Fruit fly (Drosophila melanogaster): ENCODE results near the gene cona.

cona gene

DNA sequence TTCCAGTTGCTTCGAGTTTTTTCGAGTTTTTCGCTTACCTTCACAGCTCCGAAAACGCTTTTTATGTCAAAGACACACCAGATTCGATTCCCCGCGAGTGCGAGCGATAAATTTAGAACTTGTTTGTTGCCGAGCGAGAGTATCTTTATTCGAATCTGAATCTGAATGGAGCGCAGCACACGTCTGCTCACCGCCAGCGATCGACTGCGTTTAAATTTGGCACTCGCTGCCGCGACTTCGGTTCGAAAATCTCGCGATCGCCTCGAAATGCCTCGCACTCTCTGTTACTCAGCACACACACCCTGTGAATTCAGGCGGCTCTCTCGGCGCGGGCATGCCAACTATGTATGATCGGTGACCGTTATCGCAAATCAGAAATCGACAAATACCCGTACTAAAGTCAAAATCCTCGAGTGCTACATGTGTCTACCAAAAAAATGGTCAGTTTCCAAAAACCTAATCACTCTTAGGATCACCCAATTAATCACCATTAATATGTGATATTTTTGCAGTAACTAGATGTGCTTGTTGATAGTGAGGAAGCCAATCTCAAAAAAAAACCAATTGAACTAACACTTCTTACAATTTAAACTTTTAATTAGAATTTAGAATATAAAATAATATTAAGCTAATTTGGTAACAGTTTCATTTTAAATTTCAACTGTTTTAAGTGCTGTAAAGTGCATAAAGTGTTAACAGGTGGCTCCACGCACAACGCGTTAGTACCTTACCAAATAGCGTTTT lies 13.5 kb downstream of the cona start, which contains the start of gene Vha100-2 (continued):
- no peak for TF ChIP-seq Dad (GFP tag; optimal IDR thresholded peaks at IDR 0.05)
- TF ChIP-seq Trl (optimal IDR thresholded peaks at IDR 0.05): peak in 1 of 2 experiments; percentile 77
- TF ChIP-seq Trl (GFP tag; optimal IDR thresholded peaks at IDR 0.05): peak; percentile 4
- TF ChIP-seq CG10654 (GFP tag; optimal IDR thresholded peaks at IDR 0.05): no peak
- no peak for TF ChIP-seq C15 (GFP tag; IDR thresholded peaks at IDR 0.05)
- TF ChIP-seq zen2 (GFP tag; IDR thresholded peaks at IDR 0.05; ENCODE audit: partially characterized antibody): no peak
- TF ChIP-seq CG7786 (GFP tag; optimal IDR thresholded peaks at IDR 0.05): no peak
- TF ChIP-seq Dfd (GFP tag; optimal IDR thresholded peaks at IDR 0.05): no peak
- TF ChIP-seq abd-A (tag; optimal IDR thresholded peaks at IDR 0.05): peak; percentile 39
- no peak for TF ChIP-seq nerfin-1 (tag; optimal IDR thresholded peaks at IDR 0.05)
- TF ChIP-seq CG16815 (GFP tag; optimal IDR thresholded peaks at IDR 0.05): no peak
- no peak for TF ChIP-seq CkIIα-i1 (GFP tag; IDR thresholded peaks at IDR 0.05)
- peak; percentile 35 for TF ChIP-seq CG13424 (tag; optimal IDR thresholded peaks at IDR 0.05)
- TF ChIP-seq fd102C (GFP tag; optimal IDR thresholded peaks at IDR 0.05): no peak
- TF ChIP-seq CG34422 (GFP tag; IDR thresholded peaks at IDR 0.05): peak; percentile 42; the same call in 2 of the 3 replicates
- TF ChIP-seq caup (GFP tag; optimal IDR thresholded peaks at IDR 0.05; ENCODE audit: severe bottlenecking): peak; percentile 41
- no peak for TF ChIP-seq cato (GFP tag; optimal IDR thresholded peaks at IDR 0.05; ENCODE audit: borderline replicate concordance)
- peak; percentile 62 for TF ChIP-seq Ets97D (GFP tag; optimal IDR thresholded peaks at IDR 0.05)
- no peak for TF ChIP-seq CG10565 (GFP tag; optimal IDR thresholded peaks at IDR 0.05)
- TF ChIP-seq CG7745 (tag; optimal IDR thresholded peaks at IDR 0.05): no peak
- TF ChIP-seq sd (tag; optimal IDR thresholded peaks at IDR 0.05): peak; percentile 81
- TF ChIP-seq CG8359 (GFP tag; optimal IDR thresholded peaks at IDR 0.05; ENCODE audit: borderline replicate concordance): no peak
- TF ChIP-seq CG18599 (GFP tag; optimal IDR thresholded peaks at IDR 0.05): peak; percentile 38
- TF ChIP-seq Awh (GFP tag; IDR thresholded peaks at IDR 0.05): peak; percentile 49; the same call in 1 of the 2 replicates
- peak; percentile 14 for TF ChIP-seq corto (GFP tag; optimal IDR thresholded peaks at IDR 0.05)
- TF ChIP-seq dan (GFP tag; IDR thresholded peaks at IDR 0.05): no peak
- no peak for TF ChIP-seq nerfin-2 (GFP tag; IDR thresholded peaks at IDR 0.05; ENCODE audit: partially characterized antibody)
- no peak for TF ChIP-seq Oaz (GFP tag; IDR thresholded peaks at IDR 0.05)
- TF ChIP-seq CG16813 (GFP tag; IDR thresholded peaks at IDR 0.05; ENCODE audit: partially characterized antibody): no peak
- TF ChIP-seq CG7271 (tag; optimal IDR thresholded peaks at IDR 0.05): no peak
- peak; percentile 7; the same call in 1 of the 2 replicates for TF ChIP-seq CG13287 (GFP tag; IDR thresholded peaks at IDR 0.05; ENCODE audit: partially characterized antibody)
- no peak for TF ChIP-seq CG16863 (GFP tag; optimal IDR thresholded peaks at IDR 0.05)
- TF ChIP-seq unc-4 (GFP tag; IDR thresholded peaks at IDR 0.05; ENCODE audit: partially characterized antibody): no peak
- TF ChIP-seq CG17328 (GFP tag; IDR thresholded peaks at IDR 0.05): no peak
- no peak for TF ChIP-seq lilli (GFP tag; optimal IDR thresholded peaks at IDR 0.05)
- peak; percentile 32 for TF ChIP-seq CG15514 (GFP tag; optimal IDR thresholded peaks at IDR 0.05)
- TF ChIP-seq Mrtf (GFP tag; IDR thresholded peaks at IDR 0.05): no peak
- TF ChIP-seq sc (optimal IDR thresholded peaks at IDR 0.05): no peak
- TF ChIP-seq sc (GFP tag; optimal IDR thresholded peaks at IDR 0.05): peak; percentile 4
- TF ChIP-seq prd (optimal IDR thresholded peaks at IDR 0.05): no peak
- peak; percentile 59 for TF ChIP-seq prd (GFP tag; IDR thresholded peaks at IDR 0.05)
- TF ChIP-seq CG12071 (GFP tag; optimal IDR thresholded peaks at IDR 0.05): peak; percentile 47
- TF ChIP-seq CG8281 (tag; optimal IDR thresholded peaks at IDR 0.05): no peak
- TF ChIP-seq phol (tag; optimal IDR thresholded peaks at IDR 0.05): peak; percentile 55
- TF ChIP-seq slp2 (GFP tag; optimal IDR thresholded peaks at IDR 0.05): peak; percentile 8
- TF ChIP-seq unpg (GFP tag; optimal IDR thresholded peaks at IDR 0.05): no peak
- TF ChIP-seq lab (GFP tag; optimal IDR thresholded peaks at IDR 0.05): peak; percentile 25
- TF ChIP-seq CG17385 (GFP tag; optimal IDR thresholded peaks at IDR 0.05): peak; percentile 20
- peak; percentile 28 for TF ChIP-seq BtbVII (GFP tag; optimal IDR thresholded peaks at IDR 0.05)
